Worm (Caenorhabditis elegans): ENCODE measurements around the gene samp-1.
A peak's percentile ranks its signal among the peaks of the same experiment; 100 is the strongest.

samp-1 gene

ce11 chrII:11329021-11329479 is 26.4 kb downstream of the samp-1 start, which contains the start of gene tag-180:
tag-180 (minus strand) TSS chrII:11329429.
- TF ChIP-seq zfh-2 (GFP tag; conservative IDR thresholded peaks at IDR 0.05) (peak; percentile 37; the same call in 1 of the 2 replicates), C17E4.6 (GFP tag; IDR thresholded peaks at IDR 0.05) (no peak)

- TF ChIP-seq ztf-26 (tag; optimal IDR thresholded peaks at IDR 0.05): no peak
- TF ChIP-seq akir-1 (GFP tag; optimal IDR thresholded peaks at IDR 0.05): no peak
- no peak for TF ChIP-seq ets-4 (GFP tag; optimal IDR thresholded peaks at IDR 0.05)
- TF ChIP-seq aptf-3 (GFP tag; IDR thresholded peaks at IDR 0.05): no peak
Observed at ce11 chrII:11333375-11333774, 30.7 kb downstream of the samp-1 start.

ce11 chrII:11333846-11334638 is 31.4 kb downstream of the samp-1 start:
- peak; percentile 85 for TF ChIP-seq tbp1 (GFP tag; optimal IDR thresholded peaks at IDR 0.05)
- no peak for TF ChIP-seq Y53G8AR.9 (GFP tag; conservative IDR thresholded peaks at IDR 0.05)
- peak; percentile 68 for TF ChIP-seq dox-1 (GFP tag; IDR thresholded peaks at IDR 0.05)
- no peak for TF ChIP-seq mel-28 (tag; optimal IDR thresholded peaks at IDR 0.05; ENCODE audit: borderline replicate concordance)
- TF ChIP-seq D2030.7 (GFP tag; IDR thresholded peaks at IDR 0.05): 0 out of 2 replicates have a peak, but pooled peaks have one; percentile 8
- TF ChIP-seq Y56A3A.18 (GFP tag; IDR thresholded peaks at IDR 0.05): no peak
- peak; percentile 48 for TF ChIP-seq nhr-80 (tag; optimal IDR thresholded peaks at IDR 0.05)
- TF ChIP-seq zfh-2 (GFP tag; conservative IDR thresholded peaks at IDR 0.05): peak; percentile 37; the same call in 1 of the 2 replicates
- TF ChIP-seq ama-1 (optimal IDR thresholded peaks at IDR 0.05): no peak
- peak in 1 of 2 experiments; percentile 48 for TF ChIP-seq ama-1 (GFP tag; optimal IDR thresholded peaks at IDR 0.05)
- 0 out of 2 replicates have a peak, but pooled peaks have one; percentile 25 for TF ChIP-seq F33H1.4 (GFP tag; IDR thresholded peaks at IDR 0.05)
- peak; percentile 84 for TF ChIP-seq snpc-1.1 (tag; optimal IDR thresholded peaks at IDR 0.05; ENCODE audit: insufficient read depth)
- peak; percentile 68; the same call in 1 of the 2 replicates for TF ChIP-seq egl-44 (GFP tag; IDR thresholded peaks at IDR 0.05)
- no peak for TF ChIP-seq attf-3 (GFP tag; conservative IDR thresholded peaks at IDR 0.05)
- no peak for TF ChIP-seq lag-1 (GFP tag; IDR thresholded peaks at IDR 0.05)
- TF ChIP-seq pbrm-1 (GFP tag; IDR thresholded peaks at IDR 0.05): 0 out of 2 replicates have a peak, but pooled peaks have one; percentile 28
- no peak for TF ChIP-seq lin-35 (GFP tag; optimal IDR thresholded peaks at IDR 0.05)
- peak; percentile 9 for TF ChIP-seq attf-5 (GFP tag; optimal IDR thresholded peaks at IDR 0.05)
- TF ChIP-seq efl-1 (GFP tag; optimal IDR thresholded peaks at IDR 0.05): peak; percentile 54
- TF ChIP-seq nhr-179 (tag; optimal IDR thresholded peaks at IDR 0.05): no peak
- peak; percentile 53; the same call in 1 of the 2 replicates for TF ChIP-seq ceh-100 (GFP tag; IDR thresholded peaks at IDR 0.05)
- no peak for TF ChIP-seq snpc-4 (GFP tag; optimal IDR thresholded peaks at IDR 0.05)
- peak; percentile 65 to 94 (median 93) for TF ChIP-seq snpc-4 (tag; optimal IDR thresholded peaks at IDR 0.05)
- peak; percentile 62; the same call in 1 of the 2 replicates for TF ChIP-seq ztf-25 (GFP tag; IDR thresholded peaks at IDR 0.05)
- TF ChIP-seq bed-1 (GFP tag; IDR thresholded peaks at IDR 0.05): 0 out of 2 replicates have a peak, but pooled peaks have one; percentile 5
- peak; percentile 11 for TF ChIP-seq nhr-90 (tag; optimal IDR thresholded peaks at IDR 0.05)
- TF ChIP-seq rcor-1 (GFP tag; IDR thresholded peaks at IDR 0.05): peak; percentile 40
- no peak for TF ChIP-seq lir-1 (GFP tag; conservative IDR thresholded peaks at IDR 0.05)
- peak; percentile 22 for TF ChIP-seq hmg-1.2 (GFP tag; IDR thresholded peaks at IDR 0.05)
- TF ChIP-seq ekl-4 (GFP tag; IDR thresholded peaks at IDR 0.05): peak; percentile 34; the same call in 1 of the 2 replicates
- TF ChIP-seq nfyb-1 (GFP tag; IDR thresholded peaks at IDR 0.05): peak; percentile 57
- peak; percentile 60 for TF ChIP-seq rpc-1 (optimal IDR thresholded peaks at IDR 0.05)
- peak; percentile 73 for TF ChIP-seq rpc-1 (tag; optimal IDR thresholded peaks at IDR 0.05)
- 0 out of 2 replicates have a peak, but pooled peaks have one; percentile 54 for TF ChIP-seq hmg-20 (GFP tag; IDR thresholded peaks at IDR 0.05)
- peak; percentile 22 for TF ChIP-seq ztf-18 (tag; optimal IDR thresholded peaks at IDR 0.05)
- no peak for TF ChIP-seq aptf-3 (GFP tag; IDR thresholded peaks at IDR 0.05)
- peak; percentile 85; the same call in 1 of the 2 replicates for TF ChIP-seq cebp-2 (GFP tag; IDR thresholded peaks at IDR 0.05)
- TF ChIP-seq ztf-26 (tag; optimal IDR thresholded peaks at IDR 0.05): peak; percentile 26
- peak; percentile 61 for TF ChIP-seq snpc-1.3 (tag; optimal IDR thresholded peaks at IDR 0.05; ENCODE audit: insufficient read depth)

All from whole organism, young adult.